Fruit fly (Drosophila melanogaster) whole organism, wandering third instar larva: ENCODE results near the gene mRpL10.
A peak's percentile ranks its signal among the peaks of the same experiment; 100 is the strongest.

ENCODE experiments used
- CG32264 ChIP-seq: fragments of 200-800 bp; sonication (Bioruptor generic); optimal IDR thresholded peaks from 2 replicates; lab custom pipeline; 2016; ENCODE audit warnings: missing biosample characterization, missing genetic modification characterization
- Dfd ChIP-seq: fragments of >200 bp; optimal IDR thresholded peaks from 2 replicates; lab custom pipeline; 2017; ENCODE audit warnings: missing biosample characterization, missing genetic modification characterization
- HLH106 ChIP-seq: fragments of 200-800 bp; optimal IDR thresholded peaks from 3 replicates; lab custom pipeline; 2019; ENCODE audit warnings: missing biosample characterization, mild to moderate bottlenecking, missing genetic modification characterization, moderate library complexity
- OdsH ChIP-seq: fragments of 200-800 bp; sonication (Bioruptor generic); optimal IDR thresholded peaks from 2 replicates; lab custom pipeline; 2016; ENCODE audit warnings: missing biosample characterization, mild to moderate bottlenecking, missing genetic modification characterization
- Rel ChIP-seq, 2 experiments: fragments of 200-800 bp; sonication (Bioruptor generic) in 1 of 2; optimal IDR thresholded peaks; 2 replicates in 1 of 2; 3 replicates in 1 of 2; lab custom pipeline; 2016 to 2019; ENCODE audit warnings: mild to moderate bottlenecking in 2 of 2, missing biosample characterization in 2 of 2, missing genetic modification characterization in 2 of 2, moderate library complexity in 1 of 2
- Vsx2 ChIP-seq: fragments of 200-300, 225-300 bp; sonication (Bioruptor generic); optimal IDR thresholded peaks from 2 replicates; lab custom pipeline; 2018; ENCODE audit warnings: missing biosample characterization, missing genetic modification characterization; ENCODE audit not compliant: partially characterized antibody
- br ChIP-seq: fragments of 200-800 bp; sonication (Bioruptor generic); optimal IDR thresholded peaks from 2 replicates; lab custom pipeline; 2016; ENCODE audit warnings: missing biosample characterization, missing genetic modification characterization
- dsf ChIP-seq: sonication (Bioruptor generic); optimal IDR thresholded peaks from 2 replicates; lab custom pipeline; 2016; ENCODE audit warnings: missing biosample characterization, missing genetic modification characterization, borderline replicate concordance
- lola ChIP-seq: fragments of >200 bp; optimal IDR thresholded peaks from 2 replicates; lab custom pipeline; 2017; ENCODE audit warnings: missing biosample characterization, missing genetic modification characterization
- psq ChIP-seq: fragments of 200-800 bp; sonication (Bioruptor generic); optimal IDR thresholded peaks from 3 replicates; lab custom pipeline; 2017; ENCODE audit warnings: missing biosample characterization, mild to moderate bottlenecking, missing genetic modification characterization, moderate library complexity
- sv ChIP-seq: fragments of 200-800 bp; sonication (Bioruptor generic); optimal IDR thresholded peaks from 3 replicates; lab custom pipeline; 2016; ENCODE audit warnings: missing biosample characterization, missing genetic modification characterization
- woc ChIP-seq: sonication (Bioruptor generic); optimal IDR thresholded peaks from 2 replicates; lab custom pipeline; 2016; ENCODE audit warnings: missing biosample characterization, mild to moderate bottlenecking, missing genetic modification characterization

dm6 chr2L:160581-161452 is 42.8 kb upstream of the mRpL10 start:
- TF ChIP-seq dsf (GFP tag; lab: Kevin White, UChicago) (peak; percentile 45), sv (GFP tag; lab: Kevin White, UChicago) (peak; percentile 57), Rel (GFP tag; optimal IDR thresholded peaks at IDR 0.05; lab: Kevin White, UChicago) (peak; percentile 98), Rel (tag; optimal IDR thresholded peaks at IDR 0.05; lab: Kevin White, UChicago) (peak; percentile 57), lola (GFP tag; lab: Kevin White, UChicago) (no peak), Vsx2 (GFP tag; lab: Kevin White, UChicago) (peak; percentile 74), woc (peak; percentile 40), CG32264 (GFP tag; lab: Kevin White, UChicago) (peak; percentile 48), br (GFP tag; lab: Kevin White, UChicago) (peak; percentile 81), OdsH (GFP tag; lab: Kevin White, UChicago) (peak; percentile 48), psq (GFP tag; lab: Kevin White, UChicago) (peak; percentile 65), Dfd (no peak), HLH106 (tag; lab: Kevin White, UChicago) (peak; percentile 8)
